Worm (Caenorhabditis elegans) whole organism, young adult: ENCODE data around the gene F59B1.2.
A peak's percentile ranks its signal among the peaks of the same experiment; 100 is the strongest.

ENCODE experiments used
- B0336.3 ChIP-seq: fragments of 200-800 bp; sonication (Bioruptor generic); IDR thresholded peaks from 2 replicates; pipeline ENCODE4 v1.3.6; 2022; ENCODE audit warnings: missing genetic modification characterization, missing compliant biosample characterization
- F33H1.4 ChIP-seq: fragments of 200-800 bp; sonication (Bioruptor generic); IDR thresholded peaks from 2 replicates; pipeline ENCODE4 v1.3.6; 2022; ENCODE audit warnings: missing genetic modification reagents, missing genetic modification characterization, missing compliant biosample characterization
- F49E8.2 ChIP-seq: sonication (generic microtip); optimal IDR thresholded peaks from 3 replicates; lab custom pipeline; 2017; ENCODE audit warnings: missing genetic modification characterization, mild to moderate bottlenecking, missing compliant biosample characterization, antibody characterized with exemption, moderate library complexity; ENCODE audit not compliant: insufficient read depth
- Y53G8AR.9 ChIP-seq: fragments of 200-800 bp; sonication (Bioruptor generic); conservative IDR thresholded peaks from 2 replicates; pipeline ENCODE4 v1.3.6; 2022; ENCODE audit warnings: missing genetic modification reagents, missing genetic modification characterization, missing compliant biosample characterization
- Y56A3A.18 ChIP-seq: fragments of 200-800 bp; sonication (Bioruptor generic); IDR thresholded peaks from 2 replicates; pipeline ENCODE4 v1.3.6; 2022; ENCODE audit warnings: missing genetic modification reagents, missing genetic modification characterization, missing compliant biosample characterization
- bed-2 ChIP-seq: fragments of 200-800 bp; sonication (Bioruptor generic); IDR thresholded peaks from 2 replicates; pipeline ENCODE4 v1.3.6; 2022; ENCODE audit warnings: missing genetic modification reagents, missing genetic modification characterization, missing compliant biosample characterization
- ceh-27 ChIP-seq: fragments of 200-800 bp; sonication (Bioruptor generic); optimal IDR thresholded peaks from 2 replicates; lab custom pipeline; 2018; ENCODE audit warnings: mild to moderate bottlenecking, missing genetic modification characterization, moderate library complexity, missing compliant biosample characterization
- efl-1 ChIP-seq: fragments of 150-350 bp; optimal IDR thresholded peaks from 2 replicates; lab custom pipeline; 2014; ENCODE audit warnings: missing biosample characterization, missing genetic modification reagents, missing genetic modification characterization
- egrh-3 ChIP-seq: fragments of 200-800 bp; sonication (Bioruptor generic); IDR thresholded peaks from 2 replicates; pipeline ENCODE4 v1.3.6; 2022; ENCODE audit warnings: missing genetic modification reagents, missing genetic modification characterization, missing compliant biosample characterization
- ekl-4 ChIP-seq: fragments of 200-800 bp; sonication (Bioruptor generic); IDR thresholded peaks from 2 replicates; pipeline ENCODE4 v1.3.6; 2022; ENCODE audit warnings: missing genetic modification reagents, missing genetic modification characterization, missing compliant biosample characterization
- ets-4 ChIP-seq: fragments of 200-800 bp; sonication (Bioruptor generic); optimal IDR thresholded peaks from 2 replicates; lab custom pipeline; 2018; ENCODE audit warnings: mild to moderate bottlenecking, missing genetic modification characterization, missing compliant biosample characterization
- hmg-20 ChIP-seq: fragments of 200-800 bp; sonication (Bioruptor generic); IDR thresholded peaks from 2 replicates; pipeline ENCODE4 v1.3.6; 2022; ENCODE audit warnings: missing genetic modification reagents, missing genetic modification characterization, missing compliant biosample characterization
- lag-1 ChIP-seq: fragments of 200-800 bp; sonication (Bioruptor generic); IDR thresholded peaks from 2 replicates; pipeline ENCODE4 v1.3.6; 2022; ENCODE audit warnings: missing genetic modification reagents, missing genetic modification characterization, missing compliant biosample characterization
- let-526 ChIP-seq: fragments of 200-800 bp; sonication (Bioruptor generic); IDR thresholded peaks from 2 replicates; pipeline ENCODE4 v1.3.6; 2022; ENCODE audit warnings: missing genetic modification reagents, missing genetic modification characterization, missing compliant biosample characterization
- lin-35 ChIP-seq, 3 experiments: fragments of 150-350 bp in 2 of 3; sonication (generic microtip) in 1 of 3; optimal IDR thresholded peaks; 2 replicates each; lab custom pipeline; 2014 to 2018; ENCODE audit warnings: missing biosample characterization in 3 of 3, missing genetic modification characterization in 3 of 3, missing genetic modification reagents in 3 of 3
- lir-1 ChIP-seq: fragments of 200-800 bp; sonication (Bioruptor generic); conservative IDR thresholded peaks from 2 replicates; pipeline ENCODE4 v1.3.6; 2022; ENCODE audit warnings: missing genetic modification reagents, missing genetic modification characterization, missing compliant biosample characterization
- madf-3 ChIP-seq: fragments of 200-800 bp; sonication (Bioruptor generic); IDR thresholded peaks from 2 replicates; pipeline ENCODE4 v1.3.6; 2022; ENCODE audit warnings: missing genetic modification reagents, missing genetic modification characterization, missing compliant biosample characterization
- mcd-1 ChIP-seq: fragments of 200-800 bp; sonication (Bioruptor generic); IDR thresholded peaks from 2 replicates; pipeline ENCODE4 v1.3.6; 2022; ENCODE audit warnings: missing genetic modification reagents, missing genetic modification characterization, missing compliant biosample characterization
- nfya-1 ChIP-seq: sonication (generic microtip); optimal IDR thresholded peaks from 2 replicates; lab custom pipeline; 2017; ENCODE audit warnings: antibody characterized with exemption, missing compliant biosample characterization, missing genetic modification characterization, borderline replicate concordance; ENCODE audit not compliant: insufficient read depth
- nhr-27 ChIP-seq: fragments of 200-800 bp; sonication (Bioruptor generic); optimal IDR thresholded peaks from 2 replicates; lab custom pipeline; 2018; ENCODE audit warnings: mild to moderate bottlenecking, missing genetic modification characterization, moderate library complexity, missing compliant biosample characterization
- nhr-90 ChIP-seq: sonication (generic microtip); optimal IDR thresholded peaks from 2 replicates; lab custom pipeline; 2016; ENCODE audit warnings: missing genotype, mild to moderate bottlenecking, missing genetic modification characterization, missing compliant biosample characterization
- pha-4 ChIP-seq: fragments of 150-350 bp; sonication (generic microtip); optimal IDR thresholded peaks from 2 replicates; lab custom pipeline; 2014; ENCODE audit warnings: missing biosample characterization, missing genetic modification reagents, missing genetic modification characterization
- rcor-1 ChIP-seq: fragments of 200-800 bp; sonication (Bioruptor generic); IDR thresholded peaks from 2 replicates; pipeline ENCODE4 v1.3.6; 2022; ENCODE audit warnings: missing genetic modification reagents, missing genetic modification characterization, missing compliant biosample characterization
- repo-1 ChIP-seq: sonication (generic microtip); optimal IDR thresholded peaks from 2 replicates; lab custom pipeline; 2017; ENCODE audit warnings: mild to moderate bottlenecking, missing genetic modification characterization, missing compliant biosample characterization
- snpc-1.1 ChIP-seq: sonication (generic microtip); optimal IDR thresholded peaks from 2 replicates; lab custom pipeline; 2017; ENCODE audit warnings: missing genetic modification characterization, mild to moderate bottlenecking, missing compliant biosample characterization, antibody characterized with exemption, moderate library complexity, missing genotype, missing genetic modification reagents; ENCODE audit not compliant: insufficient read depth
- tbx-9 ChIP-seq: sonication (generic microtip); optimal IDR thresholded peaks from 2 replicates; lab custom pipeline; 2016; ENCODE audit warnings: borderline replicate concordance, missing genetic modification characterization, inconsistent platforms, missing compliant biosample characterization
- unc-62 ChIP-seq: fragments of 150-350 bp; optimal IDR thresholded peaks from 2 replicates; lab custom pipeline; 2014; ENCODE audit warnings: missing biosample characterization, missing genetic modification reagents, missing genetic modification characterization
- xnd-1 ChIP-seq: sonication (generic microtip); optimal IDR thresholded peaks from 2 replicates; lab custom pipeline; 2016; ENCODE audit warnings: missing genotype, missing genetic modification reagents, missing genetic modification characterization, missing compliant biosample characterization
- zfh-2 ChIP-seq: fragments of 200-800 bp; sonication (Bioruptor generic); conservative IDR thresholded peaks from 2 replicates; pipeline ENCODE4 v1.3.6; 2022; ENCODE audit warnings: missing genetic modification reagents, missing genetic modification characterization, missing compliant biosample characterization
- ztf-25 ChIP-seq: fragments of 200-800 bp; sonication (Bioruptor generic); IDR thresholded peaks from 2 replicates; pipeline ENCODE4 v1.3.6; 2022; ENCODE audit warnings: missing genetic modification reagents, missing genetic modification characterization, missing compliant biosample characterization

F59B1.2 gene

ce11 chrV:3610709-3611108 is 22.4 kb upstream of the F59B1.2 start:
- no peak for TF ChIP-seq lir-1 (GFP tag; lab: Robert Waterston, UW)
- no peak for TF ChIP-seq efl-1 (GFP tag; lab: Kevin White, UChicago)

ce11 chrV:3611654-3612053 is 21.5 kb upstream of the F59B1.2 start, which contains the start of gene T22F3.10:
Gene T22F3.10 (minus strand): TSS chrV:3611754.
- TF ChIP-seq tbx-9 (tag; lab: Kevin White, UChicago) (no peak), hmg-20 (GFP tag; lab: Robert Waterston, UW) (no peak), lag-1 (no peak), Y56A3A.18 (GFP tag; lab: Robert Waterston, UW) (no peak), lin-35 (GFP tag; optimal IDR thresholded peaks at IDR 0.05; lab: Kevin White, UChicago) (no peak), F49E8.2 (tag; lab: Kevin White, UChicago) (no peak), ets-4 (GFP tag; lab: Kevin White, UChicago) (no peak), unc-62 (no peak), ztf-25 (GFP tag; lab: Robert Waterston, UW) (no peak), ceh-27 (GFP tag; lab: Kevin White, UChicago) (no peak)

ce11 chrV:3613042-3613441 is 20.1 kb upstream of the F59B1.2 start:
- no peak for TF ChIP-seq Y53G8AR.9 (GFP tag; lab: Robert Waterston, UW)
- TF ChIP-seq zfh-2 (GFP tag; lab: Robert Waterston, UW) = peak; percentile 58; the same call in 1 of the 2 replicates

ce11 chrV:3614397-3614796 is 18.7 kb upstream of the F59B1.2 start, which contains the start of gene T22F3.11:
Gene T22F3.11 (minus strand): TSS chrV:3614553.
- TF ChIP-seq B0336.3 (no peak), egrh-3 (no peak), lir-1 (GFP tag; lab: Robert Waterston, UW) (no peak), repo-1 (tag; lab: Kevin White, UChicago) (no peak), snpc-1.1 (tag; lab: Kevin White, UChicago) (no peak), mcd-1 (GFP tag; lab: Robert Waterston, UW) (no peak), xnd-1 (tag; lab: Kevin White, UChicago) (no peak), rcor-1 (GFP tag; lab: Robert Waterston, UW) (no peak), ekl-4 (GFP tag; lab: Robert Waterston, UW) (no peak), nhr-90 (tag; lab: Kevin White, UChicago) (no peak)

ce11 chrV:3616844-3617243 is 16.3 kb upstream of the F59B1.2 start:
- TF ChIP-seq bed-2 (GFP tag; lab: Robert Waterston, UW) (no peak), F33H1.4 (GFP tag; lab: Robert Waterston, UW) (no peak), pha-4 (tag; lab: Kevin White, UChicago) (no peak), ceh-27 (GFP tag; lab: Kevin White, UChicago) (no peak), egrh-3 (no peak), madf-3 (GFP tag; lab: Robert Waterston, UW) (no peak), nfya-1 (tag; lab: Kevin White, UChicago) (no peak), F49E8.2 (tag; lab: Kevin White, UChicago) (no peak), let-526 (GFP tag; lab: Robert Waterston, UW) (no peak), nhr-27 (tag; lab: Kevin White, UChicago) (no peak)
